Fruit fly (Drosophila melanogaster): ENCODE measurements around the gene ko.

Gene ko

dm6 chr3L:21053763-21054162, 77.2 kb downstream of the ko start (continued):
- no peak for TF ChIP-seq da (GFP tag; optimal IDR thresholded peaks at IDR 0.05)
- TF ChIP-seq Sry-β (GFP tag; optimal IDR thresholded peaks at IDR 0.05): no peak
- no peak for TF ChIP-seq CG8765 (GFP tag; IDR thresholded peaks at IDR 0.05)
- TF ChIP-seq CG9876 (GFP tag; optimal IDR thresholded peaks at IDR 0.05): no peak
- TF ChIP-seq CG31224 (GFP tag; IDR thresholded peaks at IDR 0.05): 0 out of 2 replicates have a peak, but pooled peaks have one; percentile 31
- no peak; the same call in 2 of the 3 replicates for TF ChIP-seq CG6175 (GFP tag; IDR thresholded peaks at IDR 0.05)
- TF ChIP-seq CG15073 (GFP tag; optimal IDR thresholded peaks at IDR 0.05): no peak
- TF ChIP-seq Doc3 (GFP tag; IDR thresholded peaks at IDR 0.05; ENCODE audit: partially characterized antibody): no peak
- peak; percentile 41 for TF ChIP-seq Nf-YB (GFP tag; optimal IDR thresholded peaks at IDR 0.05)
- TF ChIP-seq Asciz (GFP tag; optimal IDR thresholded peaks at IDR 0.05): peak; percentile 84
- peak; percentile 0 for TF ChIP-seq CG4617 (GFP tag; optimal IDR thresholded peaks at IDR 0.05; ENCODE audit: borderline replicate concordance)
- TF ChIP-seq CG16815 (GFP tag; optimal IDR thresholded peaks at IDR 0.05): peak; percentile 17
- TF ChIP-seq CG18599 (GFP tag; optimal IDR thresholded peaks at IDR 0.05): peak; percentile 79
- no peak for TF ChIP-seq corto (GFP tag; optimal IDR thresholded peaks at IDR 0.05)
- TF ChIP-seq Deaf1 (tag; optimal IDR thresholded peaks at IDR 0.05): peak; percentile 38
- peak; percentile 35; the same call in 1 of the 2 replicates for TF ChIP-seq Taf1 (GFP tag; IDR thresholded peaks at IDR 0.05)
- peak; percentile 35 for TF ChIP-seq NK7.1 (GFP tag; optimal IDR thresholded peaks at IDR 0.05)
- TF ChIP-seq gt (GFP tag; IDR thresholded peaks at IDR 0.05): no peak
- no peak for TF ChIP-seq ac (GFP tag; optimal IDR thresholded peaks at IDR 0.05)
- peak; percentile 77 for TF ChIP-seq Vsx1 (GFP tag; optimal IDR thresholded peaks at IDR 0.05)
- TF ChIP-seq p53 (GFP tag; optimal IDR thresholded peaks at IDR 0.05): no peak
- TF ChIP-seq Dip3 (GFP tag; optimal IDR thresholded peaks at IDR 0.05): peak; percentile 39
- peak; percentile 64 for TF ChIP-seq onecut (GFP tag; IDR thresholded peaks at IDR 0.05)
- TF ChIP-seq sens (GFP tag): peak; percentile 99
- TF ChIP-seq CG12104 (GFP tag; optimal IDR thresholded peaks at IDR 0.05): peak; percentile 47
- TF ChIP-seq dimm (GFP tag; IDR thresholded peaks at IDR 0.05): peak; percentile 50; the same call in 1 of the 2 replicates
- peak; percentile 76 for TF ChIP-seq Xbp1 (GFP tag; optimal IDR thresholded peaks at IDR 0.05)
- TF ChIP-seq E2f1 (GFP tag; IDR thresholded peaks at IDR 0.05): peak; percentile 69
- no peak for TF ChIP-seq Optix (GFP tag; IDR thresholded peaks at IDR 0.05)
- TF ChIP-seq eve (GFP tag; optimal IDR thresholded peaks at IDR 0.05): peak in 1 of 2 experiments; percentile 84
- no peak for TF ChIP-seq bowl (GFP tag; IDR thresholded peaks at IDR 0.05)
- no peak for TF ChIP-seq ato (GFP tag; IDR thresholded peaks at IDR 0.05; ENCODE audit: partially characterized antibody)
- peak; percentile 44 for TF ChIP-seq Side (GFP tag; optimal IDR thresholded peaks at IDR 0.05)
- peak; percentile 57; the same call in 1 of the 2 replicates for TF ChIP-seq sim (GFP tag; IDR thresholded peaks at IDR 0.05)
- TF ChIP-seq CG15011 (GFP tag; optimal IDR thresholded peaks at IDR 0.05): no peak
- TF ChIP-seq btn (GFP tag; optimal IDR thresholded peaks at IDR 0.05): peak; percentile 17
- TF ChIP-seq CG9932 (GFP tag; IDR thresholded peaks at IDR 0.05): peak; percentile 48
- peak; percentile 63; the same call in 2 of the 3 replicates for TF ChIP-seq Aef1 (GFP tag; IDR thresholded peaks at IDR 0.05)
- TF ChIP-seq prd (optimal IDR thresholded peaks at IDR 0.05): no peak
- peak; percentile 79 for TF ChIP-seq prd (GFP tag; IDR thresholded peaks at IDR 0.05)
- TF ChIP-seq C15 (GFP tag; IDR thresholded peaks at IDR 0.05): no peak
- no peak for TF ChIP-seq CG9797 (GFP tag; optimal IDR thresholded peaks at IDR 0.05)
- peak; percentile 73 for TF ChIP-seq CG15269 (tag; optimal IDR thresholded peaks at IDR 0.05)
- no peak for TF ChIP-seq hbn (GFP tag; IDR thresholded peaks at IDR 0.05; ENCODE audit: partially characterized antibody)
- TF ChIP-seq run (tag; optimal IDR thresholded peaks at IDR 0.05): peak; percentile 58
- TF ChIP-seq CG9609 (GFP tag; optimal IDR thresholded peaks at IDR 0.05): peak; percentile 54
- no peak for TF ChIP-seq br (optimal IDR thresholded peaks at IDR 0.05)
- TF ChIP-seq CG9215 (GFP tag; IDR thresholded peaks at IDR 0.05): peak; percentile 40; the same call in 1 of the 2 replicates
- TF ChIP-seq CG10462 (GFP tag; optimal IDR thresholded peaks at IDR 0.05): peak; percentile 52
- no peak for TF ChIP-seq CG3995 (GFP tag; optimal IDR thresholded peaks at IDR 0.05)
- no peak for TF ChIP-seq ERR (GFP tag; optimal IDR thresholded peaks at IDR 0.05)
- peak; percentile 75 for TF ChIP-seq esg (GFP tag; conservative IDR thresholded peaks at IDR 0.05)
